Fruit fly (Drosophila melanogaster): ENCODE data around the gene Dph1.

DNA sequence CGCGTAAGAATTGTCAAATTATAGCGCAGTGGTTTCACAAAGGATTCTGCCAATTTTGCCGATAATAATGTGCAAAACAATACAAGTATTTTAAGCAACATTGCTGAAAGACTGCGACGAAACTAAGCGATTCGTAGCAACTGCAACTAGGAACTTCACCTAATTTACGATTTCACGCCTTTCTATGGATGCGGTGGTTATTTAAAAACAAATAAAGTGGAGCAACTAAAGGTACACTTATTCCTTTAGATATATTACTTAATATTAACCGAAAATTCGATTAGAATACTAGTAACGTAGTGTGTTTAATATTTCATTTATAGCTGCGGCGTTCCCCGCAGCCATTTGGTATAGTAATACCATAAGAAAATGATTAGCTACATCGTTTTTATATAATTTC lies 50.8 kb downstream of the Dph1 start, which contains the start of gene CG6071:
- TF ChIP-seq OdsH (GFP tag; optimal IDR thresholded peaks at IDR 0.05) (no peak), brk (GFP tag; optimal IDR thresholded peaks at IDR 0.05) (no peak), foxo (GFP tag; optimal IDR thresholded peaks at IDR 0.05) (no peak)

Measured in whole organism, wandering third instar larva.